Fruit fly (Drosophila melanogaster) whole organism, embryonic: ENCODE results near the gene HIPP1.

Experiments used
- CG17568 ChIP-seq: fragments of 200-800 bp; sonication (Bioruptor generic); optimal IDR thresholded peaks from 2 replicates; lab custom pipeline; 2018; ENCODE audit warnings: missing biosample characterization, mild to moderate bottlenecking, missing genetic modification characterization, moderate library complexity
- CG17612 ChIP-seq: fragments of 200-800 bp; sonication (Bioruptor generic); IDR thresholded peaks from 2 replicates; pipeline ENCODE4 v1.3.6; 2022; ENCODE audit warnings: missing biosample characterization, missing genetic modification characterization
- CG2712 ChIP-seq: fragments of 200-800 bp; optimal IDR thresholded peaks from 3 replicates; lab custom pipeline; 2019; ENCODE audit warnings: missing biosample characterization, mild to moderate bottlenecking, missing genetic modification characterization, moderate library complexity
- CG2875 ChIP-seq: fragments of 200-800 bp; sonication (Bioruptor generic); optimal IDR thresholded peaks from 2 replicates; lab custom pipeline; 2017; ENCODE audit warnings: missing biosample characterization, mild to moderate bottlenecking, missing genetic modification characterization, missing genetic modification reagents
- CG8359 ChIP-seq: fragments of 200-800 bp; sonication (Bioruptor generic); optimal IDR thresholded peaks from 2 replicates; lab custom pipeline; 2017; ENCODE audit warnings: missing biosample characterization, mild to moderate bottlenecking, missing genetic modification characterization, borderline replicate concordance
- Lpt ChIP-seq: fragments of >200 bp; optimal IDR thresholded peaks from 2 replicates; lab custom pipeline; 2018; ENCODE audit warnings: missing biosample characterization, missing genetic modification characterization
- amos ChIP-seq: fragments of 200-800 bp; sonication (Bioruptor generic); IDR thresholded peaks from 2 replicates; pipeline ENCODE4 v1.3.6; 2022; ENCODE audit warnings: missing biosample characterization, missing genetic modification characterization; ENCODE audit not compliant: partially characterized antibody
- dati ChIP-seq: fragments of 200-800 bp; sonication (Bioruptor generic); IDR thresholded peaks from 2 replicates; pipeline ENCODE4 v1.3.6; 2022; ENCODE audit warnings: missing biosample characterization, missing genetic modification characterization
- nerfin-1 ChIP-seq: fragments of 200-800 bp; sonication (Bioruptor generic); optimal IDR thresholded peaks from 3 replicates; lab custom pipeline; 2019; ENCODE audit warnings: missing biosample characterization, mild to moderate bottlenecking, missing genetic modification characterization, moderate library complexity
- tap ChIP-seq: fragments of 200-800 bp; optimal IDR thresholded peaks from 3 replicates; lab custom pipeline; 2019; ENCODE audit warnings: missing biosample characterization, mild to moderate bottlenecking, missing genetic modification characterization, moderate library complexity
- unc-4 ChIP-seq: fragments of 200-800 bp; sonication (Bioruptor generic); IDR thresholded peaks from 2 replicates; pipeline ENCODE4 v1.3.6; 2022; ENCODE audit warnings: missing biosample characterization, missing genetic modification characterization; ENCODE audit not compliant: partially characterized antibody

DNA sequence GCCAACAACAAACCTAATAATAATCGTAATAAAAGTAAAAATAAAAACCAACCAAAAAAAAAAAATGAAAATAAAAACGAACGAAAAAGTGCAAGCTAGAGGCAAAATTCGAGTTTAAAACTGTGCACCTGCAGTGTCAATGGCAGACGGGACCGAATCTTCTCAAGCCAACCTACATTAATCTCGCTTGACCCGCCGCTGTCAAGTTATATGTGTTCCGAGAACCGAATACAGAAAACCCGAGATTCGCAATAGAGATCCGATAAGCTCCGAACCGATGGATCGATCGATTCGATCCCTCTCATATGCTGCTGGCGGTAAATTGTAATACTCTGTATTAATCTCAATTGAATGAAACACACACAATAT is 36.8 kb upstream of the HIPP1 start:
- no peak for TF ChIP-seq CG2875 (GFP tag; lab: Kevin White, UChicago)
- no peak for TF ChIP-seq dati (GFP tag; lab: Robert Waterston, UW)
- TF ChIP-seq Lpt (GFP tag; lab: Kevin White, UChicago): no peak
- TF ChIP-seq amos (GFP tag; lab: Robert Waterston, UW): no peak
- TF ChIP-seq tap (tag; lab: Kevin White, UChicago): no peak
- no peak for TF ChIP-seq unc-4 (GFP tag; lab: Robert Waterston, UW)
- TF ChIP-seq nerfin-1 (tag; lab: Kevin White, UChicago): no peak
- no peak for TF ChIP-seq CG8359 (GFP tag; lab: Kevin White, UChicago)
- no peak for TF ChIP-seq CG2712 (tag; lab: Kevin White, UChicago)
- TF ChIP-seq CG17568 (GFP tag; lab: Kevin White, UChicago): no peak
- no peak for TF ChIP-seq CG17612 (GFP tag; lab: Robert Waterston, UW)
